Fruit fly (Drosophila melanogaster) whole organism, wandering third instar larva: ENCODE data around the gene Gr32a.
A peak's percentile ranks its signal among the peaks of the same experiment; 100 is the strongest.

Experiments
- Abd-B ChIP-seq: fragments of >200 bp; optimal IDR thresholded peaks from 2 replicates; lab custom pipeline; 2017; ENCODE audit warnings: missing biosample characterization, missing genetic modification characterization
- CG32264 ChIP-seq: fragments of 200-800 bp; sonication (Bioruptor generic); optimal IDR thresholded peaks from 2 replicates; lab custom pipeline; 2016; ENCODE audit warnings: missing biosample characterization, missing genetic modification characterization
- CG9705 ChIP-seq: fragments of 200-800 bp; sonication (Bioruptor generic); optimal IDR thresholded peaks from 2 replicates; lab custom pipeline; 2018; ENCODE audit warnings: missing biosample characterization, mild to moderate bottlenecking, missing genetic modification characterization
- CrebA ChIP-seq: fragments of 200-800 bp; sonication (Bioruptor generic); optimal IDR thresholded peaks from 2 replicates; lab custom pipeline; 2016; ENCODE audit warnings: missing biosample characterization, mild to moderate bottlenecking, missing genetic modification characterization, borderline replicate concordance
- Dfd ChIP-seq: fragments of >200 bp; optimal IDR thresholded peaks from 2 replicates; lab custom pipeline; 2017; ENCODE audit warnings: missing biosample characterization, missing genetic modification characterization
- Dif ChIP-seq: fragments of 200-275, 200-300 bp; sonication (Bioruptor generic); optimal IDR thresholded peaks from 2 replicates; lab custom pipeline; 2018; ENCODE audit warnings: missing biosample characterization, missing genetic modification characterization; ENCODE audit not compliant: partially characterized antibody
- GATAd ChIP-seq: sonication (Bioruptor generic); optimal IDR thresholded peaks from 2 replicates; lab custom pipeline; 2016; ENCODE audit warnings: missing biosample characterization, missing genetic modification characterization
- HLH106 ChIP-seq: fragments of 200-800 bp; optimal IDR thresholded peaks from 3 replicates; lab custom pipeline; 2019; ENCODE audit warnings: missing biosample characterization, mild to moderate bottlenecking, missing genetic modification characterization, moderate library complexity
- Hnf4 ChIP-seq: fragments of 200-800 bp; sonication (Bioruptor generic); optimal IDR thresholded peaks from 2 replicates; lab custom pipeline; 2016; ENCODE audit warnings: missing biosample characterization, mild to moderate bottlenecking, missing genetic modification characterization
- Hr78 ChIP-seq: fragments of >200 bp; optimal IDR thresholded peaks from 2 replicates; lab custom pipeline; 2017; ENCODE audit warnings: missing biosample characterization, missing genetic modification characterization
- Hr83 ChIP-seq: fragments of 200-300 bp; sonication (Bioruptor generic); optimal IDR thresholded peaks from 2 replicates; lab custom pipeline; 2016; ENCODE audit warnings: missing biosample characterization, mild to moderate bottlenecking, missing genetic modification characterization, moderate library complexity; ENCODE audit not compliant: poor library complexity, severe bottlenecking
- Jra ChIP-seq: sonication (Bioruptor generic); optimal IDR thresholded peaks from 2 replicates; lab custom pipeline; 2016; ENCODE audit warnings: missing biosample characterization, missing genetic modification characterization
- Mio ChIP-seq: sonication (Bioruptor generic); optimal IDR thresholded peaks from 2 replicates; lab custom pipeline; 2016; ENCODE audit warnings: missing biosample characterization, missing genetic modification characterization
- Myc ChIP-seq: fragments of >200 bp; optimal IDR thresholded peaks from 2 replicates; lab custom pipeline; 2017
- N ChIP-seq: fragments of >200 bp; optimal IDR thresholded peaks from 2 replicates; lab custom pipeline; 2018; ENCODE audit warnings: missing biosample characterization, missing external identifiers, missing genetic modification characterization
- OdsH ChIP-seq: fragments of 200-800 bp; sonication (Bioruptor generic); optimal IDR thresholded peaks from 2 replicates; lab custom pipeline; 2016; ENCODE audit warnings: missing biosample characterization, mild to moderate bottlenecking, missing genetic modification characterization
- Rel ChIP-seq, 2 experiments: fragments of 200-800 bp; sonication (Bioruptor generic) in 1 of 2; optimal IDR thresholded peaks; 2 replicates in 1 of 2; 3 replicates in 1 of 2; lab custom pipeline; 2016 to 2019; ENCODE audit warnings: mild to moderate bottlenecking in 2 of 2, missing biosample characterization in 2 of 2, missing genetic modification characterization in 2 of 2, moderate library complexity in 1 of 2
- Sp1 ChIP-seq: fragments of 200-800 bp; sonication (Bioruptor generic); optimal IDR thresholded peaks from 3 replicates; lab custom pipeline; 2019; ENCODE audit warnings: missing biosample characterization, mild to moderate bottlenecking, missing genetic modification characterization, moderate library complexity
- Vsx2 ChIP-seq: fragments of 200-300, 225-300 bp; sonication (Bioruptor generic); optimal IDR thresholded peaks from 2 replicates; lab custom pipeline; 2018; ENCODE audit warnings: missing biosample characterization, missing genetic modification characterization; ENCODE audit not compliant: partially characterized antibody
- br ChIP-seq: fragments of 200-800 bp; sonication (Bioruptor generic); optimal IDR thresholded peaks from 2 replicates; lab custom pipeline; 2016; ENCODE audit warnings: missing biosample characterization, missing genetic modification characterization
- brk ChIP-seq: fragments of 200-800 bp; sonication (Bioruptor generic); optimal IDR thresholded peaks from 2 replicates; lab custom pipeline; 2016; ENCODE audit warnings: missing biosample characterization, mild to moderate bottlenecking, missing genetic modification characterization
- dl ChIP-seq, 2 experiments: fragments of 175-275, 200-275 bp in 1 of 2; fragments of 200-275 bp in 1 of 2; sonication (Bioruptor generic); optimal IDR thresholded peaks; lab custom pipeline; 2018; ENCODE audit warnings: mild to moderate bottlenecking in 2 of 2, missing biosample characterization in 2 of 2, missing genetic modification characterization in 2 of 2, moderate library complexity in 2 of 2; ENCODE audit not compliant: partially characterized antibody in 2 of 2, insufficient read depth in 1 of 2
- dmrt93B ChIP-seq: fragments of 200-800 bp; sonication (Bioruptor generic); optimal IDR thresholded peaks from 2 replicates; lab custom pipeline; 2018; ENCODE audit warnings: missing biosample characterization, mild to moderate bottlenecking, missing genetic modification characterization
- dsf ChIP-seq: sonication (Bioruptor generic); optimal IDR thresholded peaks from 2 replicates; lab custom pipeline; 2016; ENCODE audit warnings: missing biosample characterization, missing genetic modification characterization, borderline replicate concordance
- ey ChIP-seq: fragments of 200-800 bp; sonication (Bioruptor generic); optimal IDR thresholded peaks from 2 replicates; lab custom pipeline; 2016; ENCODE audit warnings: missing biosample characterization, missing genetic modification characterization
- foxo ChIP-seq, 2 experiments: fragments of 200-800 bp; sonication (Bioruptor generic); optimal IDR thresholded peaks; 2 replicates in 1 of 2; 3 replicates in 1 of 2; lab custom pipeline; 2016 to 2017; ENCODE audit warnings: missing biosample characterization in 2 of 2, missing genetic modification characterization in 2 of 2
- fru ChIP-seq: fragments of 200-800 bp; sonication (Bioruptor generic); optimal IDR thresholded peaks from 3 replicates; lab custom pipeline; 2016; ENCODE audit warnings: missing biosample characterization, mild to moderate bottlenecking, missing genetic modification characterization
- h ChIP-seq: fragments of 200-800 bp; sonication (Bioruptor generic); optimal IDR thresholded peaks from 3 replicates; lab custom pipeline; 2016; ENCODE audit warnings: missing biosample characterization, mild to moderate bottlenecking, missing genetic modification characterization
- jim ChIP-seq: fragments of 175-275, 200-325 bp; sonication (Bioruptor generic); optimal IDR thresholded peaks from 2 replicates; lab custom pipeline; 2016; ENCODE audit warnings: missing biosample characterization, mild to moderate bottlenecking, missing genetic modification characterization
- lola ChIP-seq: fragments of >200 bp; optimal IDR thresholded peaks from 2 replicates; lab custom pipeline; 2017; ENCODE audit warnings: missing biosample characterization, missing genetic modification characterization
- pan ChIP-seq: fragments of >200 bp; optimal IDR thresholded peaks from 2 replicates; lab custom pipeline; 2017
- psq ChIP-seq: fragments of 200-800 bp; sonication (Bioruptor generic); optimal IDR thresholded peaks from 3 replicates; lab custom pipeline; 2017; ENCODE audit warnings: missing biosample characterization, mild to moderate bottlenecking, missing genetic modification characterization, moderate library complexity
- rgr ChIP-seq: fragments of 200-800 bp; sonication (Bioruptor generic); optimal IDR thresholded peaks from 3 replicates; lab custom pipeline; 2016; ENCODE audit warnings: missing biosample characterization, mild to moderate bottlenecking, missing genetic modification characterization
- sage ChIP-seq: fragments of 200-800 bp; sonication (Bioruptor generic); optimal IDR thresholded peaks from 2 replicates; lab custom pipeline; 2016; ENCODE audit warnings: missing biosample characterization, mild to moderate bottlenecking, missing genetic modification characterization
- sv ChIP-seq: fragments of 200-800 bp; sonication (Bioruptor generic); optimal IDR thresholded peaks from 3 replicates; lab custom pipeline; 2016; ENCODE audit warnings: missing biosample characterization, missing genetic modification characterization
- tai ChIP-seq: sonication (Bioruptor generic); optimal IDR thresholded peaks from 2 replicates; lab custom pipeline; 2016; ENCODE audit warnings: missing biosample characterization, missing genetic modification characterization
- usp ChIP-seq: fragments of >200 bp; optimal IDR thresholded peaks from 2 replicates; lab custom pipeline; 2017; ENCODE audit warnings: missing biosample characterization, missing genetic modification characterization
- woc ChIP-seq: sonication (Bioruptor generic); optimal IDR thresholded peaks from 2 replicates; lab custom pipeline; 2016; ENCODE audit warnings: missing biosample characterization, mild to moderate bottlenecking, missing genetic modification characterization

Gr32a gene

dm6 chr2L:11100516-11101061 lies 13.2 kb upstream of the Gr32a start, which contains the start of gene Ge-1:
TSS of gene Ge-1 (minus strand) at chr2L:11100888.
- TF ChIP-seq dmrt93B (GFP tag; lab: Kevin White, UChicago) (no peak), Hr83 (GFP tag; lab: Kevin White, UChicago) (peak; percentile 20)

- TF ChIP-seq foxo (GFP tag; optimal IDR thresholded peaks at IDR 0.05; lab: Kevin White, UChicago) (no peak), CrebA (GFP tag; lab: Kevin White, UChicago) (no peak), pan (lab: Kevin White, UChicago) (no peak), CG32264 (GFP tag; lab: Kevin White, UChicago) (no peak), woc (GFP tag; lab: Kevin White, UChicago) (no peak), usp (GFP tag; lab: Kevin White, UChicago) (no peak), Abd-B (no peak), Dif (GFP tag; lab: Kevin White, UChicago) (no peak), dl (GFP tag; optimal IDR thresholded peaks at IDR 0.05; lab: Kevin White, UChicago; ENCODE audit: insufficient read depth in 1 of 2, partially characterized antibody in 2 of 2) (no peak), rgr (GFP tag; lab: Kevin White, UChicago) (no peak), jim (GFP tag; lab: Kevin White, UChicago) (no peak), Vsx2 (GFP tag; lab: Kevin White, UChicago) (no peak), dsf (GFP tag; lab: Kevin White, UChicago) (no peak), psq (GFP tag; lab: Kevin White, UChicago) (no peak), lola (no peak)
Observed at dm6 chr2L:11105320-11105719, 8.5 kb upstream of the Gr32a start.

dm6 chr2L:11106562-11106962 lies 7.3 kb upstream of the Gr32a start, which contains the start of gene Reps:
TSS of gene Reps (minus strand) at chr2L:11106645.
- TF ChIP-seq tai (GFP tag; lab: Kevin White, UChicago) (no peak), Vsx2 (GFP tag; lab: Kevin White, UChicago) (no peak), woc (GFP tag; lab: Kevin White, UChicago) (peak; percentile 97), foxo (GFP tag; optimal IDR thresholded peaks at IDR 0.05; lab: Kevin White, UChicago) (peak; percentile 83 to 99), Dif (GFP tag; lab: Kevin White, UChicago) (no peak), sv (GFP tag; lab: Kevin White, UChicago) (peak; percentile 98), Hr78 (GFP tag; lab: Kevin White, UChicago) (no peak), rgr (GFP tag; lab: Kevin White, UChicago) (peak; percentile 98), h (GFP tag; lab: Kevin White, UChicago) (peak; percentile 98), CrebA (GFP tag; lab: Kevin White, UChicago) (no peak), dmrt93B (GFP tag; lab: Kevin White, UChicago) (peak; percentile 98), HLH106 (tag; lab: Kevin White, UChicago) (peak; percentile 98), Mio (GFP tag; lab: Kevin White, UChicago) (peak; percentile 87), GATAd (peak; percentile 90), Abd-B (no peak), Sp1 (GFP tag; lab: Kevin White, UChicago) (peak; percentile 97), Hnf4 (GFP tag; lab: Kevin White, UChicago) (peak; percentile 97), lola (no peak), dsf (GFP tag; lab: Kevin White, UChicago) (peak; percentile 94), usp (GFP tag; lab: Kevin White, UChicago) (no peak), dl (GFP tag; optimal IDR thresholded peaks at IDR 0.05; lab: Kevin White, UChicago; ENCODE audit: insufficient read depth in 1 of 2, partially characterized antibody in 2 of 2) (no peak), Rel (GFP tag; optimal IDR thresholded peaks at IDR 0.05; lab: Kevin White, UChicago) (peak; percentile 79), Rel (tag; optimal IDR thresholded peaks at IDR 0.05; lab: Kevin White, UChicago) (peak; percentile 88), pan (lab: Kevin White, UChicago) (no peak), jim (GFP tag; lab: Kevin White, UChicago) (peak; percentile 87), ey (peak; percentile 97), Jra (GFP tag; lab: Kevin White, UChicago) (peak; percentile 97), br (GFP tag; lab: Kevin White, UChicago) (peak; percentile 97), sage (GFP tag; lab: Kevin White, UChicago) (peak; percentile 93), CG32264 (GFP tag; lab: Kevin White, UChicago) (peak; percentile 88), psq (GFP tag; lab: Kevin White, UChicago) (peak; percentile 95), N (GFP tag; lab: Kevin White, UChicago) (no peak), Hr83 (GFP tag; lab: Kevin White, UChicago) (peak; percentile 94), OdsH (GFP tag; lab: Kevin White, UChicago) (peak; percentile 97), CG9705 (GFP tag; lab: Kevin White, UChicago) (peak; percentile 97), Myc (lab: Kevin White, UChicago) (no peak), Dfd (GFP tag; lab: Kevin White, UChicago) (no peak), brk (GFP tag; lab: Kevin White, UChicago) (no peak), fru (GFP tag; lab: Kevin White, UChicago) (peak; percentile 97)
- TF ChIP-seq, all 38 proteins: peak for 24
